Fruit fly (Drosophila melanogaster): ENCODE measurements around the gene Sytalpha.

Gene Sytalpha

DNA sequence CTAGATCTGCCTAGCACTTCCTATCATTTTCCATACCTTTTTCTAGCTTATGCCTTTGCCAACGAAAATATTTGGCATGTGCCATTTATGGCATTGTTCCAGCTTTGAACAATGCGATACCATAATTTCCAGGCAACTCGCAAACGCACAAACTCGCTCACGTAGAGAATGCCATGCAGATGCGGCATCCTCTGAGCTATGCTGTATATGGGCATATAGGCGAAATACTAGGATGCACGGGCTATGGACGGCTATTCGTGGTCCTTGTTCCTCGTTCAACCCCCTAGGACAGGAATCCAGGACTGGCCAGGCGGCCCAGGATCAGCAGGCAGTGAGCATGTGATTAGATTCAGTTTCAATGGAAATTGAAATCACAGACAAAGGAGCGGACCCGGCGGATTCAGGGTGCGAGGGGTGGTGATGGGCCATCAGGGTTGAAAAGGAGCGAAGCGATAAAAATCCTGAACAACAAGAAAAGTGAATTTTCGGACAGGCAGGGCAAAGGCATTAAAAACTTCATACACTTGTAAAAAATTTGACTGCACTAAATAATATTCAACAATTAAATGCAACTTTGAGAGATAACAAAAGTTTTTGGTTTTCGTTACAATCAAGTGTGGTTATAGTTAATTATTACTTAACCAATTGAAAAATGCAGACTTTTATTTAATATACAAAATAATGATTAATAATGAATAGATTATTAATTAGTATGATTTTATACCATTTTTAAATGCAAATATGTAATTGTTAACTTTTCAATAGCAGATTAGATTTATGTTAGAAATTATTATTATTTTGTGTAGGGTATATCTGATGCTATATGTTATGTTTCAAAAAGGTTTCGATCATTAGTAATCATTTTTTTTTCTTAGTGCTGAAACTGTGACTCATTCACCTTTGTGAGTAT, 3.6 kb upstream of the Sytalpha start (continued):
- TF ChIP-seq schlank (tag; optimal IDR thresholded peaks at IDR 0.05) = no peak
- TF ChIP-seq CG6272 (GFP tag; IDR thresholded peaks at IDR 0.05) = 0 out of 2 replicates have a peak, but pooled peaks have one; percentile 20
- TF ChIP-seq Sox102F (GFP tag; optimal IDR thresholded peaks at IDR 0.05) = peak; percentile 66
- TF ChIP-seq CG1603 (tag; optimal IDR thresholded peaks at IDR 0.05) = no peak
- TF ChIP-seq nom (GFP tag; optimal IDR thresholded peaks at IDR 0.05) = no peak
- TF ChIP-seq nerfin-1 (tag; optimal IDR thresholded peaks at IDR 0.05) = peak; percentile 15
- TF ChIP-seq CG6175 (GFP tag; IDR thresholded peaks at IDR 0.05) = no peak
- TF ChIP-seq CG9817 (tag; optimal IDR thresholded peaks at IDR 0.05) = no peak
- no peak for TF ChIP-seq Ravus (GFP tag; IDR thresholded peaks at IDR 0.05)
- TF ChIP-seq cwo (GFP tag; optimal IDR thresholded peaks at IDR 0.05) = peak; percentile 31
- TF ChIP-seq Max (GFP tag; optimal IDR thresholded peaks at IDR 0.05) = no peak
- TF ChIP-seq ind (GFP tag; optimal IDR thresholded peaks at IDR 0.05) = no peak
- no peak for TF ChIP-seq Dfd (GFP tag; optimal IDR thresholded peaks at IDR 0.05)
- no peak for TF ChIP-seq insv (GFP tag; optimal IDR thresholded peaks at IDR 0.05)
- peak; percentile 80 for TF ChIP-seq dmrt11E (tag; optimal IDR thresholded peaks at IDR 0.05)
- TF ChIP-seq Taf1 (GFP tag; IDR thresholded peaks at IDR 0.05) = no peak
- peak; percentile 74 for TF ChIP-seq Sox100B (GFP tag; optimal IDR thresholded peaks at IDR 0.05)
- no peak for TF ChIP-seq Sin3A (optimal IDR thresholded peaks at IDR 0.05)
- TF ChIP-seq CG14710 (tag; optimal IDR thresholded peaks at IDR 0.05) = peak; percentile 79
- TF ChIP-seq CG17385 (GFP tag; optimal IDR thresholded peaks at IDR 0.05) = peak; percentile 55
- TF ChIP-seq tll (GFP tag; optimal IDR thresholded peaks at IDR 0.05) = no peak
- peak; percentile 2 for TF ChIP-seq sd (tag; optimal IDR thresholded peaks at IDR 0.05)
- TF ChIP-seq CG10147 (GFP tag; optimal IDR thresholded peaks at IDR 0.05) = peak; percentile 57
- no peak for TF ChIP-seq ash1 (GFP tag; optimal IDR thresholded peaks at IDR 0.05)
- no peak for TF ChIP-seq Sry-δ (GFP tag; optimal IDR thresholded peaks at IDR 0.05)
- no peak for TF ChIP-seq CG30431 (GFP tag; optimal IDR thresholded peaks at IDR 0.05)
- no peak for TF ChIP-seq sim (GFP tag; IDR thresholded peaks at IDR 0.05)
- TF ChIP-seq CG7745 (tag; optimal IDR thresholded peaks at IDR 0.05) = no peak
- TF ChIP-seq CG18764 (GFP tag; optimal IDR thresholded peaks at IDR 0.05) = no peak
- TF ChIP-seq D19A (tag; optimal IDR thresholded peaks at IDR 0.05) = peak; percentile 78
- TF ChIP-seq CG16815 (GFP tag; optimal IDR thresholded peaks at IDR 0.05) = peak; percentile 34
- peak; percentile 82 for TF ChIP-seq nmo (GFP tag; optimal IDR thresholded peaks at IDR 0.05)
- TF ChIP-seq dimm (GFP tag; IDR thresholded peaks at IDR 0.05) = no peak
- peak in 1 of 2 experiments; percentile 58 for TF ChIP-seq Eip74EF (GFP tag; optimal IDR thresholded peaks at IDR 0.05)
- peak; percentile 7 for TF ChIP-seq tap (tag; optimal IDR thresholded peaks at IDR 0.05)
- no peak for TF ChIP-seq sug (tag; optimal IDR thresholded peaks at IDR 0.05)
- peak; percentile 12 for TF ChIP-seq Nf-YC (tag; optimal IDR thresholded peaks at IDR 0.05)
- TF ChIP-seq pfk (GFP tag; optimal IDR thresholded peaks at IDR 0.05) = no peak
- TF ChIP-seq PHDP (tag; optimal IDR thresholded peaks at IDR 0.05) = peak; percentile 48
- no peak for TF ChIP-seq chn (GFP tag; optimal IDR thresholded peaks at IDR 0.05)
- no peak for TF ChIP-seq CG4617 (GFP tag; optimal IDR thresholded peaks at IDR 0.05; ENCODE audit: borderline replicate concordance)
- TF ChIP-seq CG11247 (GFP tag; IDR thresholded peaks at IDR 0.05) = no peak
- TF ChIP-seq CG12155 (GFP tag; optimal IDR thresholded peaks at IDR 0.05) = no peak
- TF ChIP-seq pan (optimal IDR thresholded peaks at IDR 0.05) = no peak
- no peak for TF ChIP-seq pan (GFP tag; optimal IDR thresholded peaks at IDR 0.05 in 1 of 2, IDR thresholded peaks at IDR 0.05 in 1 of 2)
- no peak for TF ChIP-seq Awh (GFP tag; IDR thresholded peaks at IDR 0.05)
- no peak for TF ChIP-seq sc (optimal IDR thresholded peaks at IDR 0.05)
- TF ChIP-seq sc (GFP tag; optimal IDR thresholded peaks at IDR 0.05) = peak; percentile 36
- TF ChIP-seq kah (GFP tag; optimal IDR thresholded peaks at IDR 0.05) = no peak

Measured in whole organism, embryonic.